Worm (Caenorhabditis elegans): Measurements from ENCODE around the gene F11E6.4.
A peak's percentile ranks its signal among the peaks of the same experiment; 100 is the strongest.

- no peak for TF ChIP-seq blmp-1 (tag; optimal IDR thresholded peaks at IDR 0.05)
- no peak for TF ChIP-seq nhr-12 (tag; optimal IDR thresholded peaks at IDR 0.05)
- TF ChIP-seq nhr-76 (tag; optimal IDR thresholded peaks at IDR 0.05), result no peak
- no peak for TF ChIP-seq nhr-237 (tag; optimal IDR thresholded peaks at IDR 0.05)
- TF ChIP-seq unc-62 (GFP tag; optimal IDR thresholded peaks at IDR 0.05), result no peak
- TF ChIP-seq sem-2 (GFP tag; optimal IDR thresholded peaks at IDR 0.05), result no peak
- TF ChIP-seq lin-13 (tag; optimal IDR thresholded peaks at IDR 0.05), result no peak
- no peak for TF ChIP-seq ztf-11 (tag; optimal IDR thresholded peaks at IDR 0.05)
- TF ChIP-seq pha-4 (tag; optimal IDR thresholded peaks at IDR 0.05), result peak; percentile 11
- TF ChIP-seq bed-3 (GFP tag; optimal IDR thresholded peaks at IDR 0.05), result no peak
- TF ChIP-seq lin-32 (GFP tag; optimal IDR thresholded peaks at IDR 0.05), result no peak
Measured at ce11 chrIV:17490679-17491078, 20.5 kb upstream of the F11E6.4 start, which contains the start of gene nas-6.
